Worm (Caenorhabditis elegans) whole organism, L4 larva: Measurements from ENCODE around the gene Y53G8AR.9.

Experiments
- F49E8.2 ChIP-seq: sonication (generic microtip); optimal IDR thresholded peaks from 2 replicates; lab custom pipeline; 2016; ENCODE audit warnings: missing compliant biosample characterization, mild to moderate bottlenecking, missing genetic modification characterization, borderline replicate concordance
- Y5F2A.4 ChIP-seq: fragments of 200-800 bp; sonication (Bioruptor generic); optimal IDR thresholded peaks from 2 replicates; lab custom pipeline; 2018; ENCODE audit warnings: mild to moderate bottlenecking, missing genetic modification characterization, missing compliant biosample characterization
- arid-1 ChIP-seq: fragments of 200-800 bp; sonication (Bioruptor generic); conservative IDR thresholded peaks from 2 replicates; pipeline ENCODE4 v1.3.6; 2022; ENCODE audit warnings: missing genetic modification reagents, missing genetic modification characterization, missing compliant biosample characterization
- ceh-28 ChIP-seq: fragments of 150-350 bp; optimal IDR thresholded peaks from 2 replicates; lab custom pipeline; 2014; ENCODE audit warnings: missing biosample characterization, missing genetic modification reagents, missing genetic modification characterization
- ceh-82 ChIP-seq: sonication (generic microtip); optimal IDR thresholded peaks from 2 replicates; lab custom pipeline; 2017; ENCODE audit warnings: missing biosample characterization, missing genetic modification characterization
- ctbp-1 ChIP-seq: fragments of 200-800 bp; sonication (Bioruptor generic); IDR thresholded peaks from 2 replicates; pipeline ENCODE4 v1.3.6; 2022; ENCODE audit warnings: missing genetic modification reagents, missing genetic modification characterization, missing compliant biosample characterization
- daf-16 ChIP-seq, 3 experiments: sonication (generic microtip); optimal IDR thresholded peaks; 2 replicates each; lab custom pipeline; 2016 to 2017; ENCODE audit warnings: missing genetic modification characterization in 3 of 3, missing genetic modification reagents in 3 of 3, mild to moderate bottlenecking in 2 of 3, missing compliant biosample characterization in 2 of 3, missing biosample characterization in 1 of 3, moderate library complexity in 1 of 3
- daf-19 ChIP-seq: fragments of 200-800 bp; sonication (Bioruptor generic); conservative IDR thresholded peaks from 2 replicates; pipeline ENCODE4 v1.3.6; 2022; ENCODE audit warnings: missing genetic modification characterization, missing compliant biosample characterization
- dpl-1 ChIP-seq: fragments of 150-350 bp; optimal IDR thresholded peaks from 2 replicates; lab custom pipeline; 2014; ENCODE audit warnings: missing biosample characterization, missing genetic modification reagents, missing genetic modification characterization
- egl-27 ChIP-seq: sonication (generic microtip); optimal IDR thresholded peaks from 3 replicates; lab custom pipeline; 2017; ENCODE audit warnings: missing biosample characterization, missing genetic modification reagents, missing genetic modification characterization
- hif-1 ChIP-seq, 2 experiments: sonication (generic microtip); optimal IDR thresholded peaks; 2 replicates each; lab custom pipeline; 2016 to 2017; ENCODE audit warnings: missing compliant biosample characterization in 2 of 2, missing genetic modification characterization in 2 of 2, missing genetic modification reagents in 2 of 2, missing genotype in 2 of 2, mild to moderate bottlenecking in 1 of 2
- jun-1 ChIP-seq: fragments of 150-350 bp; optimal IDR thresholded peaks from 2 replicates; lab custom pipeline; 2014; ENCODE audit warnings: missing biosample characterization, missing genetic modification reagents, missing genetic modification characterization
- lin-13 ChIP-seq: fragments of 150-350 bp; optimal IDR thresholded peaks from 2 replicates; lab custom pipeline; 2014; ENCODE audit warnings: missing biosample characterization, missing genetic modification reagents, missing genetic modification characterization
- lin-15B ChIP-seq: fragments of 150-350 bp; sonication (generic microtip); optimal IDR thresholded peaks from 3 replicates; lab custom pipeline; 2014; ENCODE audit warnings: missing biosample characterization, missing genetic modification characterization
- lin-29 ChIP-seq: fragments of 200-800 bp; sonication (Bioruptor generic); IDR thresholded peaks from 2 replicates; pipeline ENCODE4 v1.3.6; 2022; ENCODE audit warnings: missing genetic modification reagents, missing genetic modification characterization, missing compliant biosample characterization
- lin-39 ChIP-seq: fragments of 150-350 bp; optimal IDR thresholded peaks from 2 replicates; lab custom pipeline; 2014; ENCODE audit warnings: missing biosample characterization, missing genetic modification reagents, missing genetic modification characterization
- lsy-2 ChIP-seq, 2 experiments: fragments of 150-350 bp in 1 of 2; sonication (generic microtip) in 1 of 2; optimal IDR thresholded peaks; 2 replicates each; lab custom pipeline; 2014 to 2017; ENCODE audit warnings: missing biosample characterization in 2 of 2, missing genetic modification characterization in 2 of 2
- madf-5 ChIP-seq, 2 experiments: fragments of 200-800 bp; sonication (Bioruptor generic); IDR thresholded peaks; 2 replicates each; pipeline ENCODE4 v1.3.6; 2022; ENCODE audit warnings: missing compliant biosample characterization in 2 of 2, missing genetic modification characterization in 2 of 2
- mdt-29 ChIP-seq: fragments of 200-800 bp; sonication (Bioruptor generic); IDR thresholded peaks from 2 replicates; pipeline ENCODE4 v1.3.6; 2022; ENCODE audit warnings: missing genetic modification reagents, missing genetic modification characterization, missing compliant biosample characterization
- mes-2 ChIP-seq: sonication (generic microtip); optimal IDR thresholded peaks from 2 replicates; lab custom pipeline; 2016; ENCODE audit warnings: missing genotype, mild to moderate bottlenecking, missing genetic modification characterization, missing compliant biosample characterization; ENCODE audit not compliant: poor library complexity, severe bottlenecking
- mxl-3 ChIP-seq: fragments of 200-800 bp; sonication (Bioruptor generic); optimal IDR thresholded peaks from 2 replicates; lab custom pipeline; 2018; ENCODE audit warnings: mild to moderate bottlenecking, missing genetic modification characterization, missing compliant biosample characterization
- nhr-10 ChIP-seq: fragments of 150-350 bp; optimal IDR thresholded peaks from 2 replicates; lab custom pipeline; 2014; ENCODE audit warnings: missing biosample characterization, missing genetic modification characterization
- nhr-11 ChIP-seq: fragments of 150-350 bp; optimal IDR thresholded peaks from 2 replicates; lab custom pipeline; 2014; ENCODE audit warnings: missing biosample characterization, missing genetic modification characterization
- nhr-41 ChIP-seq: fragments of 200-800 bp; sonication (Bioruptor generic); IDR thresholded peaks from 2 replicates; pipeline ENCODE4 v1.3.6; 2022; ENCODE audit warnings: missing genetic modification reagents, missing genetic modification characterization, missing compliant biosample characterization
- nhr-42 ChIP-seq: fragments of 200-800 bp; sonication (Bioruptor generic); IDR thresholded peaks from 2 replicates; pipeline ENCODE4 v1.3.6; 2022; ENCODE audit warnings: missing genetic modification characterization, missing compliant biosample characterization
- nhr-77 ChIP-seq: fragments of 150-350 bp; optimal IDR thresholded peaks from 2 replicates; lab custom pipeline; 2014; ENCODE audit warnings: missing biosample characterization, missing genetic modification characterization
- pha-4 ChIP-seq, 2 experiments: fragments of 150-350 bp in 1 of 2; fragments of 200-800 bp in 1 of 2; sonication (Bioruptor generic) in 1 of 2; IDR thresholded peaks in 1 of 2; optimal IDR thresholded peaks in 1 of 2; 2 replicates each; pipeline versions ENCODE4 v1.3.6 to Lab custom; 2014 to 2022; ENCODE audit warnings: missing genetic modification characterization in 2 of 2, missing genetic modification reagents in 2 of 2, missing biosample characterization in 1 of 2, missing compliant biosample characterization in 1 of 2
- rbr-2 ChIP-seq: sonication (generic microtip); optimal IDR thresholded peaks from 2 replicates; lab custom pipeline; 2016; ENCODE audit warnings: missing genotype, missing genetic modification characterization, missing compliant biosample characterization
- snpc-4 ChIP-seq: fragments of 150-350 bp; optimal IDR thresholded peaks from 2 replicates; lab custom pipeline; 2014; ENCODE audit warnings: missing biosample characterization, missing genetic modification characterization
- spr-1 ChIP-seq: sonication (generic microtip); optimal IDR thresholded peaks from 2 replicates; lab custom pipeline; 2016; ENCODE audit warnings: mild to moderate bottlenecking, missing genetic modification characterization, missing compliant biosample characterization
- unc-62 ChIP-seq, 3 experiments: fragments of 150-350 bp in 1 of 3; sonication (generic microtip); optimal IDR thresholded peaks in 2 of 3; peaks in 1 of 3; 1 replicate in 1 of 3; 2 replicates in 2 of 3; lab custom pipeline; 2014 to 2017; ENCODE audit warnings: missing biosample characterization in 3 of 3, missing genetic modification characterization in 3 of 3, missing genetic modification reagents in 3 of 3, missing genotype in 1 of 3
- zfp-2 ChIP-seq: sonication (generic microtip); optimal IDR thresholded peaks from 2 replicates; lab custom pipeline; 2016; ENCODE audit warnings: mild to moderate bottlenecking, missing genetic modification characterization, missing compliant biosample characterization
- ztf-7 ChIP-seq: fragments of 150-350 bp; optimal IDR thresholded peaks from 2 replicates; lab custom pipeline; 2014; ENCODE audit warnings: missing biosample characterization, missing genetic modification characterization

The Y53G8AR.9 gene

ce11 chrIII:3323906-3324305 is 2.9 kb upstream of the Y53G8AR.9 start (continued):
- no peak for TF ChIP-seq daf-16 (GFP tag; optimal IDR thresholded peaks at IDR 0.05; lab: Kevin White, UChicago)
- no peak for TF ChIP-seq daf-16 (tag; optimal IDR thresholded peaks at IDR 0.05; lab: Kevin White, UChicago)
- TF ChIP-seq egl-27 (tag; lab: Kevin White, UChicago) = no peak
- TF ChIP-seq mxl-3 = no peak
- TF ChIP-seq lin-15B (tag; lab: Kevin White, UChicago) = no peak
- TF ChIP-seq lin-13 = peak; percentile 2
- peak; percentile 8 for TF ChIP-seq spr-1
- no peak for TF ChIP-seq daf-19 (GFP tag; lab: Robert Waterston, UW)
- peak in 1 of 2 experiments; percentile 2 for TF ChIP-seq hif-1 (tag; optimal IDR thresholded peaks at IDR 0.05; lab: Kevin White, UChicago)
- peak; percentile 34; the same call in 1 of the 2 replicates for TF ChIP-seq arid-1 (GFP tag; lab: Robert Waterston, UW)
- TF ChIP-seq zfp-2 = no peak
- TF ChIP-seq F49E8.2 (tag; lab: Kevin White, UChicago) = peak; percentile 15
- TF ChIP-seq ceh-82 (tag; lab: Kevin White, UChicago) = no peak
- TF ChIP-seq pha-4 (GFP tag; IDR thresholded peaks at IDR 0.05; lab: Robert Waterston, UW) = no peak
- no peak for TF ChIP-seq pha-4 (tag; optimal IDR thresholded peaks at IDR 0.05; lab: Kevin White, UChicago)
- peak; percentile 32 for TF ChIP-seq nhr-11 (tag; lab: Kevin White, UChicago)

- no peak for TF ChIP-seq unc-62 (GFP tag; optimal IDR thresholded peaks at IDR 0.05 in 1 of 2; lab: Kevin White, UChicago)
- TF ChIP-seq unc-62 (tag; optimal IDR thresholded peaks at IDR 0.05; lab: Kevin White, UChicago) = no peak
- TF ChIP-seq daf-16 (GFP tag; optimal IDR thresholded peaks at IDR 0.05; lab: Kevin White, UChicago) = no peak
- peak; percentile 2 for TF ChIP-seq daf-16 (tag; optimal IDR thresholded peaks at IDR 0.05; lab: Kevin White, UChicago)
- peak; percentile 8 for TF ChIP-seq dpl-1 (GFP tag; lab: Kevin White, UChicago)
- TF ChIP-seq hif-1 (tag; optimal IDR thresholded peaks at IDR 0.05; lab: Kevin White, UChicago) = peak in 1 of 2 experiments; percentile 58
- TF ChIP-seq mdt-29 (GFP tag; lab: Robert Waterston, UW) = 0 out of 2 replicates have a peak, but pooled peaks have one; percentile 29
- peak; percentile 56 for TF ChIP-seq mes-2 (tag; lab: Kevin White, UChicago)
- no peak for TF ChIP-seq lin-29 (GFP tag; lab: Robert Waterston, UW)
- TF ChIP-seq, all 104 proteins: peak for 5
Measured at ce11 chrIII:3322317-3323010, 1.4 kb upstream of the Y53G8AR.9 start, which contains the start of gene phf-15. Gene phf-15, plus strand, starts transcription at chrIII:3322853.

- TF ChIP-seq nhr-10 (no peak), arid-1 (GFP tag; lab: Robert Waterston, UW) (peak; percentile 46; the same call in 1 of the 2 replicates), rbr-2 (tag; lab: Kevin White, UChicago) (no peak), nhr-42 (no peak), ceh-28 (tag; lab: Kevin White, UChicago) (peak; percentile 2), lin-39 (tag; lab: Kevin White, UChicago) (no peak), lin-29 (GFP tag; lab: Robert Waterston, UW) (no peak), ztf-7 (no peak), snpc-4 (no peak), daf-16 (GFP tag; optimal IDR thresholded peaks at IDR 0.05; lab: Kevin White, UChicago) (no peak), daf-16 (tag; optimal IDR thresholded peaks at IDR 0.05; lab: Kevin White, UChicago) (no peak), madf-5 (GFP tag; IDR thresholded peaks at IDR 0.05; lab: Robert Waterston, UW) (no peak), ctbp-1 (0 out of 2 replicates have a peak, but pooled peaks have one; percentile 32), hif-1 (tag; optimal IDR thresholded peaks at IDR 0.05; lab: Kevin White, UChicago) (peak in 1 of 2 experiments; percentile 59), jun-1 (tag; lab: Kevin White, UChicago) (no peak), Y5F2A.4 (GFP tag; lab: Kevin White, UChicago) (no peak), nhr-77 (tag; lab: Kevin White, UChicago) (no peak)
Measured at ce11 chrIII:3317887-3318286, 3.2 kb downstream of the Y53G8AR.9 start.

DNA sequence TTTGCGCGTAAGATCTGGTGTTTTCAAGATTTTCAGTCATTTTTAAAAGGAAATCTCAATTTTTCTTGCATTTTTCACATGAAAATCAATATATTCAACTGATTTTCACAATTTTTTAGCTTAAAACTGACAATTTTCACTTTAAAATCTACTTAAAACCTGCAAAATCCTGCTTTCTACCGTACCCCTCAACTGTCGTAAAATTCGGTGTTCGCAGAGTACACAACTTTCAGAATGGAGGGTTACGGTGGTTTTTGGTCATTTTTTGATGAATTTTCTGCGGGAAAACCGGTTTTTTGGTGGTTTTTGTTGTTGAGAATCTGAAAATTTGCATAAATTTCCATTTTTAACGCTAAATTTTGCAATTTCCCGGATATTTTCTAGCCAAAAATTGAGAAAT is 8.9 kb downstream of the Y53G8AR.9 start:
- TF ChIP-seq lsy-2 (tag; optimal IDR thresholded peaks at IDR 0.05; lab: Kevin White, UChicago) = peak in 1 of 2 experiments; percentile 77
- TF ChIP-seq nhr-41 (GFP tag; lab: Robert Waterston, UW) = no peak
